Fruit fly (Drosophila melanogaster) whole organism, embryonic: ENCODE results near the gene CG1951.

Source experiments
- Abd-B ChIP-seq: fragments of 200-800 bp; sonication (Bioruptor generic); optimal IDR thresholded peaks from 2 replicates; lab custom pipeline; 2018; ENCODE audit warnings: missing biosample characterization, mild to moderate bottlenecking, missing genetic modification characterization, moderate library complexity
- C15 ChIP-seq: fragments of 200-800 bp; sonication (Bioruptor generic); IDR thresholded peaks from 3 replicates; pipeline ENCODE4 v1.3.6; 2022; ENCODE audit warnings: missing biosample characterization, missing genetic modification characterization
- CG10147 ChIP-seq: fragments of 200-800 bp; sonication (Bioruptor generic); optimal IDR thresholded peaks from 2 replicates; lab custom pipeline; 2019; ENCODE audit warnings: missing biosample characterization, mild to moderate bottlenecking, missing genetic modification characterization, moderate library complexity
- CG10209 ChIP-seq: fragments of 200-800 bp; sonication (Bioruptor generic); optimal IDR thresholded peaks from 3 replicates; lab custom pipeline; 2017; ENCODE audit warnings: missing biosample characterization, mild to moderate bottlenecking, missing genetic modification characterization, missing genetic modification reagents
- CG10543 ChIP-seq: fragments of 200-800 bp; sonication (Bioruptor generic); optimal IDR thresholded peaks from 3 replicates; lab custom pipeline; 2017; ENCODE audit warnings: missing biosample characterization, mild to moderate bottlenecking, missing genetic modification characterization, moderate library complexity
- CG10979 ChIP-seq: fragments of 200-800 bp; sonication (Bioruptor generic); optimal IDR thresholded peaks from 2 replicates; lab custom pipeline; 2018; ENCODE audit warnings: missing biosample characterization, mild to moderate bottlenecking, missing genetic modification characterization, moderate library complexity
- CG13424 ChIP-seq: fragments of 200-800 bp; sonication (Bioruptor generic); optimal IDR thresholded peaks from 2 replicates; lab custom pipeline; 2019; ENCODE audit warnings: missing biosample characterization, mild to moderate bottlenecking, missing genetic modification characterization, moderate library complexity
- CG14014 ChIP-seq: fragments of 200-800 bp; sonication (Bioruptor generic); IDR thresholded peaks from 2 replicates; pipeline ENCODE4 v1.3.6; 2022; ENCODE audit warnings: missing biosample characterization, missing genetic modification characterization
- CG16779 ChIP-seq: fragments of 200-800 bp; sonication (Bioruptor generic); IDR thresholded peaks from 2 replicates; pipeline ENCODE4 v1.3.6; 2022; ENCODE audit warnings: missing biosample characterization, missing genetic modification characterization
- CG16815 ChIP-seq: fragments of 200-800 bp; sonication (Bioruptor generic); optimal IDR thresholded peaks from 3 replicates; lab custom pipeline; 2017; ENCODE audit warnings: missing biosample characterization, mild to moderate bottlenecking, missing genetic modification characterization
- CG18011 ChIP-seq: fragments of 200-800 bp; sonication (Bioruptor generic); optimal IDR thresholded peaks from 2 replicates; lab custom pipeline; 2017; ENCODE audit warnings: missing biosample characterization, missing genetic modification characterization, mild to moderate bottlenecking, moderate library complexity, missing genotype
- CG18262 ChIP-seq: fragments of 200-800 bp; optimal IDR thresholded peaks from 3 replicates; lab custom pipeline; 2019; ENCODE audit warnings: missing biosample characterization, mild to moderate bottlenecking, missing genetic modification characterization, moderate library complexity
- CG2129 ChIP-seq: fragments of 200-800 bp; sonication (Bioruptor generic); IDR thresholded peaks from 2 replicates; pipeline ENCODE4 v1.3.6; 2022; ENCODE audit warnings: missing biosample characterization, missing genetic modification characterization; ENCODE audit not compliant: partially characterized antibody
- CG3726 ChIP-seq: fragments of 200-800 bp; sonication (Bioruptor generic); IDR thresholded peaks from 3 replicates; pipeline ENCODE4, ENCODE4 v1.3.6; 2022; ENCODE audit warnings: missing biosample characterization, missing genetic modification characterization
- CG3995 ChIP-seq: fragments of 200-800 bp; sonication (Bioruptor generic); optimal IDR thresholded peaks from 3 replicates; lab custom pipeline; 2016; ENCODE audit warnings: missing biosample characterization, missing genetic modification characterization
- CG42726 ChIP-seq: fragments of 200-800 bp; sonication (Bioruptor generic); IDR thresholded peaks from 2 replicates; pipeline ENCODE4 v1.3.6; 2022; ENCODE audit warnings: missing biosample characterization, missing genetic modification characterization; ENCODE audit not compliant: partially characterized antibody
- CG4617 ChIP-seq: fragments of 200-800 bp; sonication (Bioruptor generic); optimal IDR thresholded peaks from 3 replicates; lab custom pipeline; 2016; ENCODE audit warnings: missing biosample characterization, missing genetic modification characterization, borderline replicate concordance
- CG6689 ChIP-seq: fragments of 200-800 bp; sonication (Bioruptor generic); IDR thresholded peaks from 2 replicates; pipeline ENCODE4 v1.3.6; 2022; ENCODE audit warnings: missing biosample characterization, missing genetic modification characterization
- CG7372 ChIP-seq: fragments of 200-800 bp; sonication (Bioruptor generic); IDR thresholded peaks from 2 replicates; pipeline ENCODE4 v1.3.6; 2022; ENCODE audit warnings: missing biosample characterization, missing genetic modification characterization
- CG8281 ChIP-seq: fragments of 200-800 bp; sonication (Bioruptor generic); optimal IDR thresholded peaks from 2 replicates; lab custom pipeline; 2018; ENCODE audit warnings: missing biosample characterization, mild to moderate bottlenecking, missing genetic modification characterization, moderate library complexity
- CG8478 ChIP-seq: fragments of >200 bp; optimal IDR thresholded peaks from 2 replicates; lab custom pipeline; 2018
- CG9215 ChIP-seq: fragments of 200-800 bp; sonication (Bioruptor generic); IDR thresholded peaks from 2 replicates; pipeline ENCODE4 v1.3.6; 2022; ENCODE audit warnings: missing biosample characterization, missing genetic modification characterization
- CG9437 ChIP-seq: fragments of 200-800 bp; sonication (Bioruptor generic); optimal IDR thresholded peaks from 2 replicates; lab custom pipeline; 2018; ENCODE audit warnings: missing biosample characterization, mild to moderate bottlenecking, missing genetic modification characterization
- CG9609 ChIP-seq: fragments of 200-800 bp; sonication (Bioruptor generic); optimal IDR thresholded peaks from 3 replicates; lab custom pipeline; 2016; ENCODE audit warnings: missing biosample characterization, missing genetic modification characterization
- Ets65A ChIP-seq: fragments of 200-800 bp; sonication (Bioruptor generic); peaks from one replicate; lab custom pipeline; 2016; ENCODE audit warnings: missing biosample characterization, missing genetic modification characterization
- Jarid2 ChIP-seq: fragments of 200-800 bp; sonication (Bioruptor generic); optimal IDR thresholded peaks from 3 replicates; lab custom pipeline; 2017; ENCODE audit warnings: mild to moderate bottlenecking, missing biosample characterization, missing genetic modification reagents, missing genetic modification characterization
- Lpt ChIP-seq: fragments of >200 bp; optimal IDR thresholded peaks from 2 replicates; lab custom pipeline; 2018; ENCODE audit warnings: missing biosample characterization, missing genetic modification characterization
- Nf-YC ChIP-seq: fragments of 200-800 bp; optimal IDR thresholded peaks from 3 replicates; lab custom pipeline; 2019; ENCODE audit warnings: missing biosample characterization, mild to moderate bottlenecking, missing genetic modification characterization, moderate library complexity
- Oli ChIP-seq: fragments of 200-800 bp; sonication (Bioruptor generic); optimal IDR thresholded peaks from 2 replicates; lab custom pipeline; 2018; ENCODE audit warnings: missing biosample characterization, mild to moderate bottlenecking, missing genetic modification characterization, moderate library complexity
- ase ChIP-seq: fragments of 200-800 bp; sonication (Bioruptor generic); IDR thresholded peaks from 3 replicates; pipeline ENCODE4 v1.3.6; 2022; ENCODE audit warnings: missing biosample characterization, missing genetic modification characterization
- br ChIP-seq: fragments of >200 bp; optimal IDR thresholded peaks from 2 replicates; lab custom pipeline; 2017
- cato ChIP-seq: fragments of 200-800 bp; sonication (Bioruptor generic); optimal IDR thresholded peaks from 2 replicates; lab custom pipeline; 2016; ENCODE audit warnings: missing biosample characterization, missing genetic modification characterization, borderline replicate concordance
- chif ChIP-seq, 2 experiments: fragments of 200-800 bp; sonication (Bioruptor generic); optimal IDR thresholded peaks; 3 replicates each; lab custom pipeline; 2016; ENCODE audit warnings: missing biosample characterization in 2 of 2, missing genetic modification characterization in 2 of 2
- eve ChIP-seq, 2 experiments: fragments of >200 bp; optimal IDR thresholded peaks; 2 replicates each; lab custom pipeline; 2017; ENCODE audit warnings: missing biosample characterization in 2 of 2, missing genetic modification characterization in 2 of 2
- ewg ChIP-seq: fragments of 200-800 bp; sonication (Bioruptor generic); optimal IDR thresholded peaks from 3 replicates; lab custom pipeline; 2017; ENCODE audit warnings: mild to moderate bottlenecking, missing biosample characterization, missing genetic modification reagents, missing genetic modification characterization
- fd3F ChIP-seq: fragments of 200-800 bp; sonication (Bioruptor generic); optimal IDR thresholded peaks from 2 replicates; lab custom pipeline; 2018; ENCODE audit warnings: missing biosample characterization, mild to moderate bottlenecking, missing genetic modification characterization, moderate library complexity
- ftz-f1 ChIP-seq: fragments of 200-800 bp; sonication (Bioruptor generic); optimal IDR thresholded peaks from 2 replicates; lab custom pipeline; 2016; ENCODE audit warnings: missing biosample characterization, missing genetic modification characterization
- gem ChIP-seq: fragments of 200-800 bp; sonication (Bioruptor generic); optimal IDR thresholded peaks from 2 replicates; lab custom pipeline; 2019; ENCODE audit warnings: missing biosample characterization, mild to moderate bottlenecking, missing genetic modification characterization, moderate library complexity
- hb ChIP-seq: fragments of 200-800 bp; sonication (Bioruptor generic); IDR thresholded peaks from 3 replicates; pipeline ENCODE4 v1.3.6; 2022; ENCODE audit warnings: missing biosample characterization, missing genetic modification characterization; ENCODE audit not compliant: partially characterized antibody
- her ChIP-seq: fragments of 200-800 bp; sonication (Bioruptor generic); optimal IDR thresholded peaks from 2 replicates; lab custom pipeline; 2016; ENCODE audit warnings: missing biosample characterization, missing genetic modification characterization
- nom ChIP-seq: fragments of 200-800 bp; sonication (Bioruptor generic); optimal IDR thresholded peaks from 2 replicates; lab custom pipeline; 2017; ENCODE audit warnings: missing biosample characterization, missing genetic modification characterization, mild to moderate bottlenecking, moderate library complexity, missing genetic modification reagents
- schlank ChIP-seq: fragments of 200-800 bp; sonication (Bioruptor generic); optimal IDR thresholded peaks from 2 replicates; lab custom pipeline; 2018; ENCODE audit warnings: missing biosample characterization, mild to moderate bottlenecking, missing genetic modification characterization
- sens-2 ChIP-seq: fragments of 200-800 bp; sonication (Bioruptor generic); IDR thresholded peaks from 2 replicates; pipeline ENCODE4 v1.3.6; 2022; ENCODE audit warnings: missing biosample characterization, missing genetic modification characterization
- seq ChIP-seq: fragments of 200-800 bp; sonication (Bioruptor generic); IDR thresholded peaks from 2 replicates; pipeline ENCODE4 v1.3.6; 2022; ENCODE audit warnings: missing biosample characterization, missing genetic modification characterization
- sim ChIP-seq: fragments of 200-800 bp; sonication (Bioruptor generic); IDR thresholded peaks from 2 replicates; pipeline ENCODE4 v1.3.6; 2022; ENCODE audit warnings: missing biosample characterization, missing genetic modification characterization
- tap ChIP-seq: fragments of 200-800 bp; optimal IDR thresholded peaks from 3 replicates; lab custom pipeline; 2019; ENCODE audit warnings: missing biosample characterization, mild to moderate bottlenecking, missing genetic modification characterization, moderate library complexity
- trem ChIP-seq: fragments of 200-800 bp; optimal IDR thresholded peaks from 3 replicates; lab custom pipeline; 2019; ENCODE audit warnings: missing biosample characterization, mild to moderate bottlenecking, missing genetic modification characterization, moderate library complexity
- tx ChIP-seq: fragments of 200-800 bp; sonication (Bioruptor generic); optimal IDR thresholded peaks from 2 replicates; lab custom pipeline; 2016; ENCODE audit warnings: missing biosample characterization, missing genetic modification characterization
- wdn ChIP-seq: fragments of 200-800 bp; sonication (Bioruptor generic); IDR thresholded peaks from 2 replicates; pipeline ENCODE4 v1.3.6; 2022; ENCODE audit warnings: missing biosample characterization, missing genetic modification characterization
- yki ChIP-seq: fragments of >200 bp; optimal IDR thresholded peaks from 3 replicates; lab custom pipeline; 2018
- zf30C ChIP-seq: fragments of 200-800 bp; sonication (Bioruptor generic); optimal IDR thresholded peaks from 3 replicates; lab custom pipeline; 2018; ENCODE audit warnings: missing biosample characterization, mild to moderate bottlenecking, missing genetic modification characterization

The CG1951 gene

dm6 chr3R:29063207-29063920 lies 36.3 kb downstream of the CG1951 start (continued):
- TF ChIP-seq Abd-B (GFP tag; lab: Kevin White, UChicago) (peak; percentile 73), wdn (GFP tag; lab: Robert Waterston, UW) (no peak), her (GFP tag; lab: Kevin White, UChicago) (peak; percentile 59), Nf-YC (tag; lab: Kevin White, UChicago) (peak; percentile 72), trem (tag; lab: Kevin White, UChicago) (peak; percentile 33), eve (GFP tag; optimal IDR thresholded peaks at IDR 0.05; lab: Kevin White, UChicago) (no peak), ftz-f1 (peak; percentile 47), CG10543 (GFP tag; lab: Kevin White, UChicago) (peak; percentile 88), sim (no peak), schlank (no peak), chif (GFP tag; optimal IDR thresholded peaks at IDR 0.05; lab: Kevin White, UChicago) (peak; percentile 46 to 47), sens-2 (GFP tag; lab: Robert Waterston, UW) (no peak), CG3726 (GFP tag; lab: Robert Waterston, UW) (no peak), gem (tag; lab: Kevin White, UChicago) (peak; percentile 89), CG14014 (GFP tag; lab: Robert Waterston, UW) (no peak), seq (GFP tag; lab: Robert Waterston, UW) (no peak), CG16779 (no peak), CG9437 (GFP tag; lab: Kevin White, UChicago) (peak; percentile 81), CG4617 (peak; percentile 77), CG13424 (tag; lab: Kevin White, UChicago) (peak; percentile 85), yki (no peak), zf30C (GFP tag; lab: Kevin White, UChicago) (no peak), cato (GFP tag; lab: Kevin White, UChicago) (no peak), Ets65A (GFP tag; lab: Kevin White, UChicago) (peak; percentile 97), ewg (GFP tag; lab: Kevin White, UChicago) (peak; percentile 12), CG9215 (no peak), CG16815 (GFP tag; lab: Kevin White, UChicago) (peak; percentile 64), ase (no peak), Lpt (GFP tag; lab: Kevin White, UChicago) (no peak), CG8281 (tag; lab: Kevin White, UChicago) (peak; percentile 44), br (lab: Kevin White, UChicago) (no peak), CG2129 (GFP tag; lab: Robert Waterston, UW) (no peak), CG10147 (GFP tag; lab: Kevin White, UChicago) (peak; percentile 73), CG6689 (GFP tag; lab: Robert Waterston, UW) (no peak), CG9609 (GFP tag; lab: Kevin White, UChicago) (peak; percentile 46), CG42726 (GFP tag; lab: Robert Waterston, UW) (no peak), CG18262 (peak; percentile 84), nom (GFP tag; lab: Kevin White, UChicago) (peak; percentile 34), CG18011 (GFP tag; lab: Kevin White, UChicago) (peak; percentile 25), CG8478 (peak; percentile 83), CG3995 (GFP tag; lab: Kevin White, UChicago) (no peak), tx (GFP tag; lab: Kevin White, UChicago) (peak; percentile 28), CG7372 (GFP tag; lab: Robert Waterston, UW) (no peak), tap (tag; lab: Kevin White, UChicago) (peak; percentile 65), hb (GFP tag; lab: Robert Waterston, UW) (no peak), fd3F (peak; percentile 64), CG10209 (GFP tag; lab: Kevin White, UChicago) (peak; percentile 75), Jarid2 (no peak), CG10979 (tag; lab: Kevin White, UChicago) (peak; percentile 71), C15 (GFP tag; lab: Robert Waterston, UW) (no peak), Oli (tag; lab: Kevin White, UChicago) (peak; percentile 76)
